Worm (Caenorhabditis elegans): ENCODE results near the gene fip-1.

fip-1 gene

DNA sequence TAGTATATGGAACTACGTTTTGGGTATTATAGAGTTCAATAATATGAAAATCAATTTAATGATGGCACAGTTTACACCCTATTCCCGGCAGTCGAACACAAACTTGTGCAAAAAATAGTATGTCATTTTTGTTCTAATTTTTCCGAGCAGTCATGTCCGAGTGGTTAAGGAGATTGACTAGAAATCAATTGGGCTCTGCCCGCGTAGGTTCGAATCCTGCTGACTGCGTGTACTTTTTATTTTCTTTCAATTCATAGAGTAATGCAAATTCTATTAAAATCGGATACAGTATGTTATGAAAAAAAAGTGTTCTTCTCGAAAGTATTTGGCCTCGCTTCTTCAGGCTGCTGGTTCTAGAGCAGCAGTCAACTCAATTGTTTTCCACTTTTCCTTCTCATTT is 6.5 kb downstream of the fip-1 start (continued):
- TF ChIP-seq pha-4 (GFP tag; IDR thresholded peaks at IDR 0.05) (peak; percentile 66; the same call in 1 of the 2 replicates), pha-4 (tag; optimal IDR thresholded peaks at IDR 0.05) (no peak), ctbp-1 (GFP tag; IDR thresholded peaks at IDR 0.05) (0 out of 2 replicates have a peak, but pooled peaks have one; percentile 32), zip-11 (GFP tag; IDR thresholded peaks at IDR 0.05) (no peak), zip-2 (tag; optimal IDR thresholded peaks at IDR 0.05) (no peak), cey-2 (tag; optimal IDR thresholded peaks at IDR 0.05; ENCODE audit: borderline replicate concordance, insufficient read depth) (no peak), mdt-29 (GFP tag; IDR thresholded peaks at IDR 0.05) (no peak), nhr-77 (tag; optimal IDR thresholded peaks at IDR 0.05) (no peak), set-16 (GFP tag; IDR thresholded peaks at IDR 0.05) (no peak), ceh-28 (tag; optimal IDR thresholded peaks at IDR 0.05) (no peak), sdz-12 (GFP tag; optimal IDR thresholded peaks at IDR 0.05) (no peak), egl-43 (GFP tag; IDR thresholded peaks at IDR 0.05) (no peak), arid-1 (GFP tag; conservative IDR thresholded peaks at IDR 0.05) (no peak; the same call in 1 of the 2 replicates), ztf-7 (tag; optimal IDR thresholded peaks at IDR 0.05) (no peak), lin-1 (GFP tag; IDR thresholded peaks at IDR 0.05) (no peak), saeg-2 (GFP tag; IDR thresholded peaks at IDR 0.05) (0 out of 2 replicates have a peak, but pooled peaks have one; percentile 26), snpc-4 (tag; optimal IDR thresholded peaks at IDR 0.05) (no peak), ceh-32 (tag; optimal IDR thresholded peaks at IDR 0.05; ENCODE audit: poor library complexity) (no peak), hmg-1.1 (GFP tag; IDR thresholded peaks at IDR 0.05) (0 out of 2 replicates have a peak, but pooled peaks have one; percentile 12), mdl-1 (tag; optimal IDR thresholded peaks at IDR 0.05) (no peak), ceh-62 (tag; optimal IDR thresholded peaks at IDR 0.05) (no peak), ces-1 (GFP tag; optimal IDR thresholded peaks at IDR 0.05) (no peak), ztf-11 (tag; optimal IDR thresholded peaks at IDR 0.05) (no peak), unc-62 (GFP tag; optimal IDR thresholded peaks at IDR 0.05 in 1 of 2) (no peak), unc-62 (tag; optimal IDR thresholded peaks at IDR 0.05) (no peak), Y48G9A.11 (GFP tag; IDR thresholded peaks at IDR 0.05) (no peak; the same call in 1 of the 2 replicates), fkh-10 (GFP tag; optimal IDR thresholded peaks at IDR 0.05) (no peak), Y105C5A.15 (GFP tag; IDR thresholded peaks at IDR 0.05) (no peak), T26A8.4 (GFP tag; IDR thresholded peaks at IDR 0.05) (0 out of 2 replicates have a peak, but pooled peaks have one; percentile 11), zag-1 (tag; optimal IDR thresholded peaks at IDR 0.05) (no peak), lin-39 (tag; optimal IDR thresholded peaks at IDR 0.05) (no peak), D1046.2 (GFP tag; IDR thresholded peaks at IDR 0.05) (0 out of 2 replicates have a peak, but pooled peaks have one; percentile 47), mep-1 (tag; optimal IDR thresholded peaks at IDR 0.05) (no peak), ZK546.5 (tag; optimal IDR thresholded peaks at IDR 0.05) (no peak), lir-3 (tag; optimal IDR thresholded peaks at IDR 0.05) (no peak), spr-3 (GFP tag; optimal IDR thresholded peaks at IDR 0.05) (no peak), nhr-102 (tag; optimal IDR thresholded peaks at IDR 0.05) (no peak), daf-16 (GFP tag; optimal IDR thresholded peaks at IDR 0.05) (peak in 1 of 2 experiments; percentile 45), daf-16 (tag; optimal IDR thresholded peaks at IDR 0.05) (peak; percentile 35), lim-7 (GFP tag; IDR thresholded peaks at IDR 0.05) (peak; percentile 77), nhr-11 (tag; optimal IDR thresholded peaks at IDR 0.05) (no peak), nhr-76 (tag; optimal IDR thresholded peaks at IDR 0.05) (no peak), madf-5 (GFP tag; IDR thresholded peaks at IDR 0.05) (no peak), ama-1 (optimal IDR thresholded peaks at IDR 0.05) (no peak), T20F7.1 (GFP tag; optimal IDR thresholded peaks at IDR 0.05) (peak; percentile 13), daf-8 (GFP tag; IDR thresholded peaks at IDR 0.05) (no peak), pqm-1 (tag; optimal IDR thresholded peaks at IDR 0.05) (no peak), F49E8.2 (tag; optimal IDR thresholded peaks at IDR 0.05; ENCODE audit: borderline replicate concordance) (no peak), F26F4.8 (GFP tag; conservative IDR thresholded peaks at IDR 0.05) (0 out of 2 replicates have a peak, but pooled peaks have one; percentile 42), Y5F2A.4 (GFP tag; optimal IDR thresholded peaks at IDR 0.05) (no peak), aly-2 (tag; optimal IDR thresholded peaks at IDR 0.05) (no peak), php-3 (GFP tag; IDR thresholded peaks at IDR 0.05) (no peak), aha-1 (tag) (no peak)
